Fruit fly (Drosophila melanogaster): ENCODE results near the gene CG42857.

dm6 chr3R:9771519-9771972 lies 49.4 kb downstream of the CG42857 start, which contains the start of gene CG9471:
- TF ChIP-seq CTCF (optimal IDR thresholded peaks at IDR 0.05), result no peak
- TF ChIP-seq CG8478 (optimal IDR thresholded peaks at IDR 0.05), result no peak
